Fruit fly (Drosophila melanogaster) whole organism: ENCODE measurements around the gene msd5.

ENCODE experiments used
- CG8478 ChIP-seq: fragments of >200 bp; optimal IDR thresholded peaks from 2 replicates; lab custom pipeline; 2018; ENCODE audit warnings: inconsistent platforms
- Dll ChIP-seq: fragments of >200 bp; optimal IDR thresholded peaks from 2 replicates; lab custom pipeline; 2017
- EcR ChIP-seq, 2 experiments: fragments of >200 bp; optimal IDR thresholded peaks; 2 replicates each; lab custom pipeline; 2017; ENCODE audit warnings: missing biosample characterization in 2 of 2, missing genetic modification characterization in 2 of 2, missing genetic modification reagents in 2 of 2
- pan ChIP-seq: fragments of >200 bp; optimal IDR thresholded peaks from 2 replicates; lab custom pipeline; 2017
- psq ChIP-seq: fragments of >200 bp; optimal IDR thresholded peaks from 2 replicates; lab custom pipeline; 2017
- usp ChIP-seq: fragments of >200 bp; optimal IDR thresholded peaks from 2 replicates; lab custom pipeline; 2017; ENCODE audit warnings: missing biosample characterization, missing genetic modification characterization, mixed read lengths

msd5 gene

DNA sequence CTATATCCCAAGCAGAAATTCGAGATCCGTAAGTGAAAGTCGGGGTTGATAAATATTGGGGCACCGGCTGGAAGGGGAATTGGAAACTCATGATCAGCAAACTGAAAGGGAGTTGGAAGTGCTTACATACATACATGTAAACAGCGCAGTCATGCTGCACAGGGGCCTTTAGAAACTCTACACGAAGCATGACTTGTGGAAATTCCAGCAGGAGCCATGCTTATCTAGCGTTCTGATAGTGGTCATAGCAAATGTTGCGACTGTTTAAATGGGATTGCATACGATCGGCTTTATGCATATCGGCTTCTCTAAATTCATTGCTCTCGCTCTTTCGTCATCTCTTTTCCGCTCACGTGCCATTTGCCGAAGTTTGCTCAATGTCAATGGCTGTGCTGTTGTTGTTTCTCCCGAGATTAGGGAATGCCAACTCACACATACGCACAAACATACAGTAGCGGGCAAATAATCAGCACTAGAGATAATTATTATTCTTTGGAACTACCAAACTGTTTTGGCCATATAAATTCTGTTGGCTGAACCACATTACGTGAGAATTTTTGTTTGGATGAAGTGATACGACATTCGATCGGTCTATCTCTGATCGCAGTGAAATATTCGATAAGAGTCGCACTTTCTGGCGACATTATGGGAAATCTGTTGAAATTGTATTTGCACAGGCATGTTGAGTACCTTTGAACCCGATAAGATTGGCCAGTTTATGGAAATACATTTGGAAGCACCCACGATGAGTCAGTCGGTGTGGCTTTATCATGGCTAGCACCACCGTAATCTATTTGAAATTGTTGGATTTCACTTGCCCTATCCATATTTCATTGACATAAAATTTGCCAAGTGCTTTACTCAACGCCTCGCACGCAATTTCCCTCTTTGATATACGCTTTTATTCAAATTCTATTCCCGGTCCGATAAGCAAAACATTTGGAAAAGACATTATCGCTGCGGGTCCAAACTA lies 3.3 kb upstream of the msd5 start:
- TF ChIP-seq pan (lab: Kevin White, UChicago) = no peak
- no peak for TF ChIP-seq Dll
- no peak for TF ChIP-seq EcR (GFP tag; optimal IDR thresholded peaks at IDR 0.05; lab: Kevin White, UChicago)
- TF ChIP-seq usp = no peak
- no peak for TF ChIP-seq CG8478 (lab: Kevin White, UChicago)
- TF ChIP-seq psq = no peak

DNA sequence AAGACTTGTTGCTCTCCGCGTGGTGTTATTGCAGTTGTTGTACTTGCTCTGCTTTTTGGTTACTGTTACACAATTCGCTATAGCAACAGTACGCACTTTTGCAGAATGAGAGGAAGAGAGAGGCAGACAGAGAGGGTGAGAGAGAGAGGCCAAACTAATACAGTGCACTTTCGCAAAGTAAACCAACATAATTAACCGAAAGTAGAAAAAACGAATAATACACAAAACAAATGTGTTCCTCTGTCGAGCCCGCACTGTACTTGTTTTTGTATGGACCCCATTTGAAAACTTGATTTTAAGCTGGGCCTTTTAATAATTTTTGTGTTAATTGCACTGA lies 2.5 kb upstream of the msd5 start:
- TF ChIP-seq psq = no peak
- no peak for TF ChIP-seq EcR (GFP tag; optimal IDR thresholded peaks at IDR 0.05; lab: Kevin White, UChicago)
- TF ChIP-seq Dll = no peak
- TF ChIP-seq usp = no peak

DNA sequence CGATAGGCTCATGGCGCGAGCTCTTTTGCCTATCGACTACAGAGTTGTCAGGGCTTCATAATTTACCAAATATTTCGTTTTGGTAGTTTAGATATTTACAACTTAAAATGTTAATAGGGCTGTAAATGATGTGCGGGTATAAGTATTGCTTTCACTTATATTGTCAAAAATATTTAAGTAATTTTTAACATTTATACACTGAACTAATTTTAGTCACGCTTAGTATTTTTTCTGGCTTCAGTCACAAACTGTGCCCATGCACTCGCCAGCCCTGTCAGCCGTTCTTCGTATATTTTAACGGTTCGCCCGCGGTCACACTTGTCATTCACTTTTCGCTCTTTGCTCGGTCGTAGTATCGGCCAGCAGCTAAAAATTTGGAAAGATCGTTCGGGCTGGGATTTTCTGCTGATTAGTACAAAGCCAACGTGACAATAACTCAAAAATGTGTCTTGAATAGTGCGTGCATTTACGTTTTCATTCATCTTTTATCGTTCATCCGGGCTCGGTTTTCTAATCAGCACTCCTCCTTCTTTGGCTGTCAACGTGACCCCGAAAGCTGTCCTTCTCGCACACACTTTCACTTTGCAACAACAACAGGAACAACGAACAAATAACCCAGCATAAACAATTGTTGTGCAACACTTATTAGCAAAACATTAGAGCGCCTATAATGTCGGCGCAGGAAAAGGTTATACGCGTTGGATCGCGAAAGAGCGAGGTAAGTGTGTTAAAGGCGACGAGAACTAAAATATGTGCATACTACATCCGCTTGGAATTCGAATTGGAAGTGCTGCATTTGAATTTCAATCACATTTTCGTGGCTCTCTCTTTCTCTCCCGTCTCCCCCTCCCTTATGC lies 1.9 kb upstream of the msd5 start, which contains the start of the genes Hmbs and CG2211:
Hmbs (plus strand) TSS at position 319 of the 857 bp plus-strand sequence.
CG2211 (minus strand) TSS at position 789 of the 857 bp plus-strand sequence.
- no peak for TF ChIP-seq usp
- no peak for TF ChIP-seq CG8478 (lab: Kevin White, UChicago)
- TF ChIP-seq psq = no peak

DNA sequence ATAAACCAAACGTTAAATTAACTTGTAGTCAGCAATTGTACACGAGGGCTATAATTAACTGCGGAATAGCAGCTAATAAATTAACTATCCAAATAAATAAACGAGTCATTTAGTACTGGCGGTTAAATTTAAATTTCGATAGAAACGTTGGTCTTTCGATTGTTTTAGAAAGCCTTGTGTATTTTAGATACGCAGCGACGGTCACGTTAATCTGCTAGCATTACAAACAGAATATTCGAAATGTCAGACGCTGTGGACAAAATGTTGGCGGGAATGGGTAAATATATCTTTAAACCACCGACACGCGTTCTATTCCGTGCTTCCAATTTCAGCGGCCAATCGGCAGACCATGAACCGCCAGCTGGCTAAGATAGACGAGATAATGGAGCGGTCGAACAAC lies 1.4 kb downstream of the msd5 start, which contains the start of gene msd1:
msd1 (plus strand) TSS at position 203 of the 400 bp plus-strand sequence.
- no peak for TF ChIP-seq Dll
- no peak for TF ChIP-seq psq
- no peak for TF ChIP-seq usp
- TF ChIP-seq CG8478 (lab: Kevin White, UChicago) = no peak
- no peak for TF ChIP-seq pan (lab: Kevin White, UChicago)
- TF ChIP-seq EcR (GFP tag; optimal IDR thresholded peaks at IDR 0.05; lab: Kevin White, UChicago) = no peak

DNA sequence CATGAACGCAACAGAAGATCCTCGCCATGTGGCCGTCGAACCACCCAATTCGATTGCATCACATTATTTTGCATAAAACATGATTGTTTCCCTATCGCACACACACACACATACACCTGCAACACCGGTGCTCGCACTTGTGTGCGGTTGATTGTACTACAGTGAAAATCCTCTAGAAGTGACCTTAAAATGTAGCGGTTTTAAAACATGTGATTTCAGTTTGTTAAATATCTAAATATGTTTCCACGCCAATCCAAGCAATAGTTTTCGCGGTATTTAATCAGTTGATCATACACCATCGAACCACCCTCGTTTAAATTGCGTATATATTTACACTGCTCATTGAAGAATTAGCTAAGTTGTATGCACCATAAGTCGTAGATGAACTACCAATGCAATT lies 2.5 kb downstream of the msd5 start:
- TF ChIP-seq Dll (no peak), EcR (GFP tag; optimal IDR thresholded peaks at IDR 0.05; lab: Kevin White, UChicago) (no peak), pan (lab: Kevin White, UChicago) (no peak), psq (no peak), CG8478 (lab: Kevin White, UChicago) (no peak), usp (no peak)

DNA sequence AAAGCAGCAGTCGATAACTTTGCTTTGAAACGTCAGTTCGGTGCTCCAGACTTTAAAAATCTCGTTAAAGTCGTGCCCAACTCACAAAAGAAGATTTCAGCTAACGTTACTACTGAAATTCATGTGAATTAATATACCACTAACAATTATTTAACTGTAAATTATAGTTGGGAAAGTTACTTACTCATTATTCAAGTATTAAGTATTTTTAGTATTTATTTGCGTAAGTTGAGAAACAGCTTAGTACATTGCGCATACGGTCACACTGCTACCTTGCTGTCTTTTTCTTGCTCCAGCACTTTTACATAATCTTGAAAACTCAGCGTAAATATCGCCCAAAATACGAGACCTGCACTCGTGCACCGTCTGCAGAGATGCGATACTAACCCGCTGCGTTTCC lies 3.2 kb downstream of the msd5 start, which contains the start of gene ND-ACP:
ND-ACP (plus strand) TSS at position 226 of the 400 bp plus-strand sequence.
- TF ChIP-seq Dll = no peak
- no peak for TF ChIP-seq EcR (GFP tag; optimal IDR thresholded peaks at IDR 0.05; lab: Kevin White, UChicago)
- TF ChIP-seq psq = no peak
- TF ChIP-seq usp = no peak
- TF ChIP-seq CG8478 (lab: Kevin White, UChicago) = no peak

DNA sequence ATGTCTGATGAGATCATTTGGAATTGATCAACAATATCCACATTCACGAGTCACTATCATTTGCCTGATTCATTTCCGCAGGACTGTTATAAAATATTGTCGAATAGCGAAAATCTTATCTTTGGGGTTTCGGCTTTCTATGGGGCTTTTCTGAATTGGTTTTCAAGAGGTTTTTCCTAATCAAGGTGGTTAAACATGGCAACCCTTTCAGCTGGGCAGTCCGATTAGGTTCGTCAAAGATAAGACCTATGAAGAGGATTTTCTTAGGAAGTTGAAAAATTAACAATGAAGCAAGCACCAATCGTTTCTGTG lies 7.4 kb downstream of the msd5 start:
- no peak for TF ChIP-seq CG8478 (lab: Kevin White, UChicago)
- TF ChIP-seq Dll = no peak
- TF ChIP-seq EcR (GFP tag; optimal IDR thresholded peaks at IDR 0.05; lab: Kevin White, UChicago) = no peak
- no peak for TF ChIP-seq pan (lab: Kevin White, UChicago)
- TF ChIP-seq usp = no peak
- TF ChIP-seq psq = no peak

DNA sequence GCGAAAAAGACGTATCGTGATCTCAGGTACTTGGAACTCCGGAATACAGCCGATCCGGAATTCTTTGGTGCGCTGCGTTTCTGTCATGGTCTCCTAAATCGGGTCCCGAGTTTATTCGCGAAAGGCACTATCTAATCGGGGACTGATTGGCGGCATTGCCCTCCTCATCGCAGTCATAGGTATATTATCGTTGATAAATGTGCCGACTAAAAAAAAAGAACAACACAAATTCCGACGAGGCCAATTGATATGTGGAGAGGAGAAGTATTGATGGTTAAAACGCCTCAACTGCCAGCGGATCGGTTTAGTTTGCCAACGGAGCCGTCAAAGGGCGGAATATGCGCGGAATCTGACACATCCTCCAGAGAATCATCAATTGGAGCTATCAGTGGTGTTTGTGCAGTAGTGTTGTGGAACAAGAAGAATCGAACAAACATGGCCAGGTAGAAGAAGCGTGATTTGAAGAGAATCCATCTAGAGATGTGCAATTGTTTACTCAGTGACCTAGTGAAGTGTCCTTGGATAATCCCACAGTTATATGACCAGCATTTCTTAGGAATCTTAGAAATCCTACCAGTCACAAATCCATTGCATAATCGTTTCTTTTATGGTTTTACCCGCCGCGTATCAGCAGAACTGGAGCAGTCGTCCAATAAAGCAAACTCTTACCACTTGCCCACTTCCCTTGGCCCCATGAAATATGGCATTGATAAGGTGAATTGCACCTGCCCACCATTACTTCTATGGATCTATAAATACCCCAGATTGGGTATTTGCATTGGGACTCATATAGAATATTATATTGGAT lies 7.9 kb downstream of the msd5 start:
- TF ChIP-seq psq = no peak
- TF ChIP-seq Dll = no peak
- TF ChIP-seq usp = no peak
- no peak for TF ChIP-seq EcR (GFP tag; optimal IDR thresholded peaks at IDR 0.05; lab: Kevin White, UChicago)
- no peak for TF ChIP-seq pan (lab: Kevin White, UChicago)
- TF ChIP-seq CG8478 (lab: Kevin White, UChicago) = no peak

DNA sequence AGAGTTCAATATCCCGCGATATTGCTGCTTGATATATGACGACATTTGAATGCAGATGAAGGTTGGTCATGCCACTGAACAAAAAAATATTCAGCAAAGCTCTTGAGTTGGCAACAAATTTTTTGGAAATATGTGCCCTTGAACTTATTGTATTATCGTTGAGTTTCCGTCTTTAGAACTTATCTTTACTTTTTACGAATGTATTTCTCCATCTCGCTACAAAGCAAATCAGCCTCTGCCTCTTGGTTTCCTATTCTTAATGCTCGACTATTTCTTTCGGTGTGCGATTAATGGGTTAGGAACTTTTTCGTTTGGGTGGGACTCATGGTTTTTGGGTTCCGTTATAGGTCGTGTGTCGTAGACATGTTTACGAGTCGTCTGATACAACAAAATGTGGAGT lies 9.8 kb downstream of the msd5 start:
- TF ChIP-seq Dll (no peak), usp (no peak), psq (no peak), CG8478 (lab: Kevin White, UChicago) (no peak), pan (lab: Kevin White, UChicago) (no peak), EcR (GFP tag; optimal IDR thresholded peaks at IDR 0.05; lab: Kevin White, UChicago) (no peak)

DNA sequence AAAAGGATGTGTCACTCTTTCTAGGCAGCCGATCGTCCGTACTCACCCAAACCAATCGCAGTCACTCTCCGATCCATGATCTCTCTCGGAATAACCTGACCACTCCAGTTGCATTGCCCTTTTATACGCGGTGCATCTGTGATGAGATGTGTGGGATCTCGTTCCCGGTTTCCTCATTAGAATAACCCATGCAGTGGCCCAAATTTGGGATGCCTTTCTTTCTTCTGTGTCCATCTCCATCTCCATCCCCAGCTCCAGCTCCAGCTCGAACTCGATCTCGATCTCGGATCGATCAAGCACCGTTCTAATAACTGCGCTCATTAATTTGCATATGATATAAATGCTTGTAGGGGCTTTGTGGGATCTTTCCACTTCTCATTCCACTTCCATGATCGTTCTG lies 10.2 kb downstream of the msd5 start, which contains the start of gene CG9184:
CG9184 (minus strand) TSS at position 101 of the 400 bp plus-strand sequence.
- no peak for TF ChIP-seq Dll
- no peak for TF ChIP-seq usp
- no peak for TF ChIP-seq psq
- no peak for TF ChIP-seq CG8478 (lab: Kevin White, UChicago)

DNA sequence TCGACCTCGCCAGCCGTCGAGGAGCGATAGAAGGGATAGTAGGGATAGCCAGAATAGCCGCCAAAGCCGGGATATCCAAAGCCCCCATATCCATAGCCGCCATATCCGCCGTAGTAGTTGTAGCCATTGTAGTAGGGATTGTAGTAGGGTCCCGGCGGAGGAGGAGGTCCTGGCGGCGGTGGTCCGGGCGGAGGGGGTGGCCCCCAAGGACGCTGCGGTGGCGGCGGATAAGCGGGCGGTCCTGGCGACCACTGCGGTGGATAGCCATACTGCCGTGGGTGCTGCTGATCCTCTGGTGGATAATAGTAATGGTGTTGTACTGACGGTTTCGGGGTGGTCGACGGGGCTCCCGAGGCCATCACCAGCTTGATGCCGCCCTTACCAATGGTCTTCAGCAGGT lies 10.8 kb downstream of the msd5 start:
- TF ChIP-seq psq (no peak), EcR (GFP tag; optimal IDR thresholded peaks at IDR 0.05; lab: Kevin White, UChicago) (no peak), pan (lab: Kevin White, UChicago) (no peak), CG8478 (lab: Kevin White, UChicago) (no peak), usp (no peak), Dll (no peak)
